Fruit fly (Drosophila melanogaster) whole organism, embryonic: Measurements from ENCODE around the gene Upf2.

Source experiments
- CG10959 ChIP-seq: fragments of 200-800 bp; sonication (Bioruptor generic); IDR thresholded peaks from 2 replicates; pipeline ENCODE4 v1.3.6; 2022; ENCODE audit warnings: missing biosample characterization, missing genetic modification characterization
- CG11247 ChIP-seq: fragments of 200-800 bp; sonication (Bioruptor generic); IDR thresholded peaks from 2 replicates; pipeline ENCODE4 v1.3.6; 2022; ENCODE audit warnings: missing biosample characterization, missing genetic modification characterization
- CG11504 ChIP-seq: fragments of 200-800 bp; sonication (Bioruptor generic); optimal IDR thresholded peaks from 3 replicates; lab custom pipeline; 2019; ENCODE audit warnings: missing biosample characterization, mild to moderate bottlenecking, missing genetic modification characterization, moderate library complexity
- CG11723 ChIP-seq: fragments of 200-800 bp; sonication (Bioruptor generic); optimal IDR thresholded peaks from 2 replicates; lab custom pipeline; 2017; ENCODE audit warnings: missing biosample characterization, mild to moderate bottlenecking, missing genetic modification characterization
- CG12104 ChIP-seq: fragments of 200-800 bp; sonication (Bioruptor generic); optimal IDR thresholded peaks from 3 replicates; lab custom pipeline; 2016; ENCODE audit warnings: missing biosample characterization, missing genetic modification characterization
- CG12659 ChIP-seq: fragments of 200-800 bp; sonication (Bioruptor generic); optimal IDR thresholded peaks from 3 replicates; lab custom pipeline; 2017; ENCODE audit warnings: mild to moderate bottlenecking, missing biosample characterization, missing genetic modification reagents, missing genetic modification characterization
- CG14860 ChIP-seq: fragments of 200-800 bp; sonication (Bioruptor generic); IDR thresholded peaks from 3 replicates; pipeline ENCODE4 v1.3.6; 2022; ENCODE audit warnings: missing biosample characterization, missing genetic modification characterization; ENCODE audit not compliant: partially characterized antibody
- CG16815 ChIP-seq: fragments of 200-800 bp; sonication (Bioruptor generic); optimal IDR thresholded peaks from 3 replicates; lab custom pipeline; 2017; ENCODE audit warnings: missing biosample characterization, mild to moderate bottlenecking, missing genetic modification characterization
- CG17912 ChIP-seq: fragments of 200-800 bp; sonication (Bioruptor generic); optimal IDR thresholded peaks from 2 replicates; lab custom pipeline; 2018; ENCODE audit warnings: missing biosample characterization, mild to moderate bottlenecking, missing genetic modification characterization
- CG32767 ChIP-seq: fragments of 200-800 bp; sonication (Bioruptor generic); IDR thresholded peaks from 2 replicates; pipeline ENCODE4 v1.3.6; 2022; ENCODE audit warnings: missing biosample characterization, missing genetic modification characterization
- CG34224 ChIP-seq: fragments of 200-800 bp; sonication (Bioruptor generic); IDR thresholded peaks from 3 replicates; pipeline ENCODE4 v1.3.6; 2022; ENCODE audit warnings: missing biosample characterization, missing genetic modification characterization; ENCODE audit not compliant: partially characterized antibody
- CG4360 ChIP-seq: fragments of 200-800 bp; sonication (Bioruptor generic); IDR thresholded peaks from 2 replicates; pipeline ENCODE4 v1.3.6; 2022; ENCODE audit warnings: missing biosample characterization, missing genetic modification characterization
- CG4617 ChIP-seq: fragments of 200-800 bp; sonication (Bioruptor generic); optimal IDR thresholded peaks from 3 replicates; lab custom pipeline; 2016; ENCODE audit warnings: missing biosample characterization, missing genetic modification characterization, borderline replicate concordance
- CG7987 ChIP-seq: fragments of 200-800 bp; sonication (Bioruptor generic); optimal IDR thresholded peaks from 2 replicates; lab custom pipeline; 2018; ENCODE audit warnings: missing biosample characterization, mild to moderate bottlenecking, missing genetic modification characterization, moderate library complexity
- D ChIP-seq, 2 experiments: fragments of 200-800 bp in 1 of 2; fragments of >200 bp in 1 of 2; sonication (Bioruptor generic) in 1 of 2; optimal IDR thresholded peaks; 2 replicates in 1 of 2; 3 replicates in 1 of 2; lab custom pipeline; 2017; ENCODE audit warnings: mild to moderate bottlenecking in 1 of 2, missing biosample characterization in 1 of 2, missing genetic modification characterization in 1 of 2, missing genetic modification reagents in 1 of 2
- Deaf1 ChIP-seq: fragments of 200-800 bp; optimal IDR thresholded peaks from 3 replicates; lab custom pipeline; 2019; ENCODE audit warnings: missing biosample characterization, mild to moderate bottlenecking, missing genetic modification characterization, moderate library complexity
- Dek ChIP-seq: fragments of 200-800 bp; sonication (Bioruptor generic); optimal IDR thresholded peaks from 3 replicates; lab custom pipeline; 2019; ENCODE audit warnings: missing biosample characterization, mild to moderate bottlenecking, missing genetic modification characterization, moderate library complexity
- Dfd ChIP-seq, 2 experiments: fragments of >200 bp; optimal IDR thresholded peaks; 2 replicates each; lab custom pipeline; 2017; ENCODE audit warnings: missing biosample characterization in 2 of 2, missing genetic modification characterization in 2 of 2
- ERR ChIP-seq: fragments of 200-800 bp; sonication (Bioruptor generic); optimal IDR thresholded peaks from 2 replicates; lab custom pipeline; 2016; ENCODE audit warnings: missing biosample characterization, missing genetic modification characterization
- Gsc ChIP-seq: fragments of 200-800 bp; sonication (Bioruptor generic); IDR thresholded peaks from 2 replicates; pipeline ENCODE4 v1.3.6; 2022; ENCODE audit warnings: missing biosample characterization, missing genetic modification characterization
- H15 ChIP-seq: fragments of 200-800 bp; sonication (Bioruptor generic); IDR thresholded peaks from 3 replicates; pipeline ENCODE4 v1.3.6; 2022; ENCODE audit warnings: missing biosample characterization, missing genetic modification characterization
- HmgZ ChIP-seq: fragments of 200-800 bp; sonication (Bioruptor generic); optimal IDR thresholded peaks from 2 replicates; lab custom pipeline; 2018; ENCODE audit warnings: missing biosample characterization, mild to moderate bottlenecking, missing genetic modification characterization
- Rfx ChIP-seq: fragments of 200-800 bp; sonication (Bioruptor generic); IDR thresholded peaks from 2 replicates; pipeline ENCODE4 v1.3.6; 2022; ENCODE audit warnings: missing biosample characterization, missing genetic modification characterization
- Scr ChIP-seq: fragments of 200-800 bp; sonication (Bioruptor generic); IDR thresholded peaks from 2 replicates; pipeline ENCODE4 v1.3.6; 2022; ENCODE audit warnings: missing biosample characterization, missing genetic modification characterization; ENCODE audit not compliant: partially characterized antibody
- Sox100B ChIP-seq: fragments of 200-800 bp; sonication (Bioruptor generic); optimal IDR thresholded peaks from 3 replicates; lab custom pipeline; 2018; ENCODE audit warnings: missing biosample characterization, mild to moderate bottlenecking, missing genetic modification characterization
- ap ChIP-seq: fragments of 200-800 bp; sonication (Bioruptor generic); IDR thresholded peaks from 2 replicates; pipeline ENCODE4 v1.3.6; 2022; ENCODE audit warnings: missing biosample characterization, missing genetic modification characterization
- ci ChIP-seq: fragments of 200-800 bp; sonication (Bioruptor generic); IDR thresholded peaks from 3 replicates; pipeline ENCODE4 v1.3.6; 2022; ENCODE audit warnings: missing biosample characterization, missing genetic modification characterization
- crp ChIP-seq, 2 experiments: fragments of 200-800 bp; sonication (Bioruptor generic); optimal IDR thresholded peaks; 2 replicates in 1 of 2; 3 replicates in 1 of 2; lab custom pipeline; 2017; ENCODE audit warnings: missing biosample characterization in 2 of 2, missing genetic modification characterization in 2 of 2, mild to moderate bottlenecking in 1 of 2, moderate library complexity in 1 of 2
- gce ChIP-seq: fragments of 200-800 bp; sonication (Bioruptor generic); IDR thresholded peaks from 3 replicates; pipeline ENCODE4 v1.3.6; 2022; ENCODE audit warnings: missing biosample characterization, missing genetic modification characterization
- ind ChIP-seq: fragments of 200-800 bp; sonication (Bioruptor generic); optimal IDR thresholded peaks from 3 replicates; lab custom pipeline; 2016; ENCODE audit warnings: missing biosample characterization, missing genetic modification characterization
- insv ChIP-seq, 2 experiments: fragments of 200-800 bp; sonication (Bioruptor generic); optimal IDR thresholded peaks; 3 replicates each; lab custom pipeline; 2016 to 2018; ENCODE audit warnings: missing biosample characterization in 2 of 2, missing genetic modification characterization in 2 of 2
- kay ChIP-seq: fragments of 200-800 bp; sonication (Bioruptor generic); optimal IDR thresholded peaks from 2 replicates; lab custom pipeline; 2016; ENCODE audit warnings: missing biosample characterization, missing genetic modification characterization
- klu ChIP-seq: fragments of 200-800 bp; sonication (Bioruptor generic); IDR thresholded peaks from 2 replicates; pipeline ENCODE4 v1.3.6; 2022; ENCODE audit warnings: missing biosample characterization, missing genetic modification characterization
- lab ChIP-seq: fragments of 200-800 bp; sonication (Bioruptor generic); optimal IDR thresholded peaks from 3 replicates; lab custom pipeline; 2017; ENCODE audit warnings: missing biosample characterization, missing genetic modification characterization, mild to moderate bottlenecking, moderate library complexity, missing genetic modification reagents
- mld ChIP-seq: fragments of 200-800 bp; sonication (Bioruptor generic); IDR thresholded peaks from 3 replicates; pipeline ENCODE4 v1.3.6; 2022; ENCODE audit warnings: missing biosample characterization, missing genetic modification characterization; ENCODE audit not compliant: partially characterized antibody
- nerfin-1 ChIP-seq: fragments of 200-800 bp; sonication (Bioruptor generic); optimal IDR thresholded peaks from 3 replicates; lab custom pipeline; 2019; ENCODE audit warnings: missing biosample characterization, mild to moderate bottlenecking, missing genetic modification characterization, moderate library complexity
- odd ChIP-seq: fragments of 200-800 bp; sonication (Bioruptor generic); optimal IDR thresholded peaks from 2 replicates; lab custom pipeline; 2017; ENCODE audit warnings: missing biosample characterization, mild to moderate bottlenecking, missing genetic modification characterization
- peb ChIP-seq: fragments of 200-800 bp; sonication (Bioruptor generic); IDR thresholded peaks from 2 replicates; pipeline ENCODE4 v1.3.6; 2022; ENCODE audit warnings: missing biosample characterization, missing genetic modification characterization
- rib ChIP-seq: fragments of 200-800 bp; sonication (Bioruptor generic); IDR thresholded peaks from 2 replicates; pipeline ENCODE4 v1.3.6; 2022; ENCODE audit warnings: missing biosample characterization, missing genetic modification characterization
- row ChIP-seq: fragments of 200-800 bp; sonication (Bioruptor generic); IDR thresholded peaks from 3 replicates; pipeline ENCODE4 v1.3.6; 2022; ENCODE audit warnings: missing biosample characterization, missing genetic modification characterization
- sens-2 ChIP-seq: fragments of 200-800 bp; sonication (Bioruptor generic); IDR thresholded peaks from 2 replicates; pipeline ENCODE4 v1.3.6; 2022; ENCODE audit warnings: missing biosample characterization, missing genetic modification characterization
- shn ChIP-seq: fragments of 200-800 bp; sonication (Bioruptor generic); optimal IDR thresholded peaks from 3 replicates; lab custom pipeline; 2016; ENCODE audit warnings: missing biosample characterization, missing genetic modification characterization
- so ChIP-seq: fragments of 200-800 bp; sonication (Bioruptor generic); IDR thresholded peaks from 3 replicates; pipeline ENCODE4 v1.3.6; 2022; ENCODE audit warnings: missing biosample characterization, missing genetic modification characterization
- sob ChIP-seq: fragments of 200-800 bp; sonication (Bioruptor generic); IDR thresholded peaks from 2 replicates; pipeline ENCODE4 v1.3.6; 2022; ENCODE audit warnings: missing biosample characterization, missing genetic modification characterization
- tap ChIP-seq: fragments of 200-800 bp; optimal IDR thresholded peaks from 3 replicates; lab custom pipeline; 2019; ENCODE audit warnings: missing biosample characterization, mild to moderate bottlenecking, missing genetic modification characterization, moderate library complexity
- tup ChIP-seq: fragments of 200-800 bp; sonication (Bioruptor generic); optimal IDR thresholded peaks from 2 replicates; lab custom pipeline; 2016; ENCODE audit warnings: missing biosample characterization, mild to moderate bottlenecking, missing genetic modification characterization, moderate library complexity
- vfl ChIP-seq: fragments of 200-800 bp; sonication (Bioruptor generic); optimal IDR thresholded peaks from 2 replicates; lab custom pipeline; 2016; ENCODE audit warnings: missing biosample characterization, missing genetic modification characterization
- vnd ChIP-seq: fragments of 200-800 bp; sonication (Bioruptor generic); IDR thresholded peaks from 3 replicates; pipeline ENCODE4 v1.3.6; 2022; ENCODE audit warnings: missing biosample characterization, missing genetic modification characterization; ENCODE audit not compliant: partially characterized antibody

The Upf2 gene

DNA sequence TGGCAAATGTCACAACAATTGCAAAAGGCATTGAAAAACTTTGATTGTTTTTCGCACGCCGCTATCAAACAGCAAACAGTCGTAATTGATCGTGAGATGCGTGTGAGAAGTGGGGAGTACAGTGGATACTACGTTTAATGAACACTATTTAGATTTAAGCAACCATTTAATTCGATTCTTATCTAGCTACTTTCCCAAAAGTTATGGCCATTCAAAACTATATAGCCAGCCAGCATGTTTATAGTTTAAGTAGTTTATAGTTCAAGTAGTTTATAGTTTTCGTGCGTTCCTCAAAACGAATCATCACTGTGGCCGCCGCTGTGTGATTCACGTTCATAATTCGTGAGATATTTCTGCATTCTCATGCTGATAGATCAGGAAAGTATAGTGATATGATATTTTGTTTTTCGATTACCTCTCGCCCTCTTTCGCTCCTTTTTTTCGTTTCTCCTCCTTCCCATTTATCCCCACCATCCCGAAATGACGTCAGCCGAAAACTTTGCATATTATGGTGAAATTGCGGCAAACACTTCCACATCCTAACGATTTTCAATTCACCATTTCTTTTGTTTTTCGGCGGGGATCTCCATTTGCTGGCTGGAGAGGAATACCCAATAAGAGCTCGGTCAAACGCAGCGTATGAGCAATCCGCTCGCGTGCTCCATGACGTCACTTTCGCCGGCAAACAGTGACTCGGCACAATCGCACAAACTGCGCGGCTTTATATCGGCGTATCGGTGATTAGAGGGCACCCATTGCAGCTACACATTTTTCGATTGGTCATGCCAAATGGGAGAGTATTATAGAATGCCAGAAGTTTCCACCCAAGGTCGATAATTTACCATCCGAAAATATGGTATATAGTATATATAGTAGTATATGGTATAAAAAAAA, 38.4 kb upstream of the Upf2 start (continued):
- TF ChIP-seq CG7987 = no peak
- TF ChIP-seq insv (GFP tag; optimal IDR thresholded peaks at IDR 0.05; lab: Kevin White, UChicago) = no peak
- TF ChIP-seq CG12104 = no peak
- peak; percentile 56 for TF ChIP-seq ind (GFP tag; lab: Kevin White, UChicago)
- no peak for TF ChIP-seq CG4617
- no peak for TF ChIP-seq peb
- peak; percentile 53 for TF ChIP-seq CG12659
- TF ChIP-seq CG11247 (GFP tag; lab: Robert Waterston, UW) = 0 out of 2 replicates have a peak, but pooled peaks have one; percentile 12
- TF ChIP-seq Dfd (GFP tag; optimal IDR thresholded peaks at IDR 0.05; lab: Kevin White, UChicago) = no peak
- TF ChIP-seq gce (GFP tag; lab: Robert Waterston, UW) = no peak
- 0 out of 3 replicates have a peak, but pooled peaks have one; percentile 9 for TF ChIP-seq H15
- no peak for TF ChIP-seq odd (GFP tag; lab: Kevin White, UChicago)
- peak; percentile 79 for TF ChIP-seq Dek
- peak; percentile 6 for TF ChIP-seq tup (GFP tag; lab: Kevin White, UChicago)
- no peak for TF ChIP-seq Gsc (GFP tag; lab: Robert Waterston, UW)
- TF ChIP-seq shn (GFP tag; lab: Kevin White, UChicago) = peak; percentile 14
- TF ChIP-seq so (GFP tag; lab: Robert Waterston, UW) = no peak
- TF ChIP-seq CG32767 (GFP tag; lab: Robert Waterston, UW) = no peak
- TF ChIP-seq CG16815 = no peak
- peak; percentile 4 for TF ChIP-seq Sox100B (GFP tag; lab: Kevin White, UChicago)
- TF ChIP-seq ap (GFP tag; lab: Robert Waterston, UW) = no peak
- TF ChIP-seq mld (GFP tag; lab: Robert Waterston, UW) = no peak
- TF ChIP-seq CG11723 = no peak
- TF ChIP-seq CG34224 (GFP tag; lab: Robert Waterston, UW) = no peak
- peak; percentile 14 for TF ChIP-seq Deaf1
- TF ChIP-seq CG17912 (GFP tag; lab: Kevin White, UChicago) = no peak
- TF ChIP-seq Rfx = peak; percentile 87
- no peak for TF ChIP-seq CG4360 (GFP tag; lab: Robert Waterston, UW)
- peak; percentile 61 for TF ChIP-seq HmgZ (tag; lab: Kevin White, UChicago)
- no peak for TF ChIP-seq ERR (GFP tag; lab: Kevin White, UChicago)
- no peak for TF ChIP-seq kay (GFP tag; lab: Kevin White, UChicago)
- no peak for TF ChIP-seq nerfin-1 (tag; lab: Kevin White, UChicago)
- peak; percentile 30 for TF ChIP-seq tap (tag; lab: Kevin White, UChicago)
- TF ChIP-seq lab (GFP tag; lab: Kevin White, UChicago) = peak; percentile 89
- no peak for TF ChIP-seq ci (GFP tag; lab: Robert Waterston, UW)
- TF ChIP-seq D (optimal IDR thresholded peaks at IDR 0.05; lab: Kevin White, UChicago) = no peak
- no peak for TF ChIP-seq D (GFP tag; optimal IDR thresholded peaks at IDR 0.05; lab: Kevin White, UChicago)
- TF ChIP-seq CG14860 (GFP tag; lab: Robert Waterston, UW) = no peak
- peak; percentile 85 for TF ChIP-seq row (GFP tag; lab: Robert Waterston, UW)
- no peak for TF ChIP-seq crp (GFP tag; optimal IDR thresholded peaks at IDR 0.05; lab: Kevin White, UChicago)
- TF ChIP-seq vnd (GFP tag; lab: Robert Waterston, UW) = no peak
- TF ChIP-seq vfl (GFP tag; lab: Kevin White, UChicago) = peak; percentile 76
- no peak for TF ChIP-seq Scr (GFP tag; lab: Robert Waterston, UW)
- TF ChIP-seq sens-2 (GFP tag; lab: Robert Waterston, UW) = no peak
- TF ChIP-seq CG11504 (tag; lab: Kevin White, UChicago) = peak; percentile 62
- 0 out of 2 replicates have a peak, but pooled peaks have one; percentile 52 for TF ChIP-seq rib
- no peak for TF ChIP-seq CG10959 (GFP tag; lab: Robert Waterston, UW)
- peak; percentile 76 for TF ChIP-seq sob (GFP tag; lab: Robert Waterston, UW)
- TF ChIP-seq klu = peak; percentile 57; the same call in 1 of the 2 replicates
